ENCODE assay signal across 5 fruit fly cellular contexts in genomic region chr3L:9396704-9397103, dm6.
TF ChIP-seq lines count a peak whose summit lies in the region.

No protein-coding gene starts in this region.

- no peak for TF ChIP-seq CTCF in whole organism, embryonic (GFP tag; optimal IDR thresholded peaks at IDR 0.05; lab: Kevin White, UChicago)

TF ChIP-seq in whole organism, adult, 20 proteins besides CTCF, POLR2A, EP300 and RAD21:
- TF ChIP-seq tj (GFP tag; optimal IDR thresholded peaks at IDR 0.05; lab: Kevin White, UChicago) (peak; percentile 37), CG33017 (tag; optimal IDR thresholded peaks at IDR 0.05; lab: Kevin White, UChicago) (no peak)
TF ChIP-seq in whole organism, adult: peak in this region for 1.

TF ChIP-seq in whole organism, embryonic, 481 proteins besides CTCF, POLR2A, EP300 and RAD21:
- TF ChIP-seq vnd (GFP tag; IDR thresholded peaks at IDR 0.05; lab: Robert Waterston, UW; ENCODE audit: partially characterized antibody) (0 out of 3 replicates have a peak, but pooled peaks have one; percentile 10), CG8290 (GFP tag; optimal IDR thresholded peaks at IDR 0.05; lab: Kevin White, UChicago) (no peak), CG8290 (tag; optimal IDR thresholded peaks at IDR 0.05; lab: Kevin White, UChicago) (peak in 1 of 2 experiments; percentile 21), crol (GFP tag; IDR thresholded peaks at IDR 0.05; lab: Robert Waterston, UW) (peak; percentile 67), chinmo (GFP tag; IDR thresholded peaks at IDR 0.05; lab: Robert Waterston, UW; ENCODE audit: partially characterized antibody) (peak; percentile 75; the same call in 1 of the 4 replicates), nom (GFP tag; optimal IDR thresholded peaks at IDR 0.05; lab: Kevin White, UChicago) (no peak), pfk (GFP tag; optimal IDR thresholded peaks at IDR 0.05; lab: Kevin White, UChicago) (no peak)

TF ChIP-seq in whole organism, prepupa, 60 proteins besides CTCF, POLR2A, EP300 and RAD21:
- TF ChIP-seq CG1621 (tag; optimal IDR thresholded peaks at IDR 0.05; lab: Kevin White, UChicago) = peak; percentile 76
- no peak for TF ChIP-seq CG10631 (GFP tag; optimal IDR thresholded peaks at IDR 0.05; lab: Kevin White, UChicago)
- TF ChIP-seq CG6792 (GFP tag; optimal IDR thresholded peaks at IDR 0.05; lab: Kevin White, UChicago) = no peak
- peak; percentile 21 for TF ChIP-seq Sox14 (GFP tag; optimal IDR thresholded peaks at IDR 0.05; lab: Kevin White, UChicago)
- TF ChIP-seq ss (GFP tag; optimal IDR thresholded peaks at IDR 0.05; lab: Kevin White, UChicago) = peak in 1 of 2 experiments; percentile 19
- TF ChIP-seq pdm3 (GFP tag; optimal IDR thresholded peaks at IDR 0.05; lab: Kevin White, UChicago) = no peak
- TF ChIP-seq CG10669 (GFP tag; optimal IDR thresholded peaks at IDR 0.05; lab: Kevin White, UChicago) = no peak
- TF ChIP-seq CG8119 (GFP tag; IDR thresholded peaks at IDR 0.05; lab: Robert Waterston, UW) = no peak
- no peak for TF ChIP-seq eg (GFP tag; IDR thresholded peaks at IDR 0.05; lab: Robert Waterston, UW)
- TF ChIP-seq svp (GFP tag; lab: Kevin White, UChicago) = peak; percentile 40
- no peak for TF ChIP-seq OdsH (GFP tag; optimal IDR thresholded peaks at IDR 0.05; lab: Kevin White, UChicago)
- no peak for TF ChIP-seq CG8319 (GFP tag; optimal IDR thresholded peaks at IDR 0.05; lab: Kevin White, UChicago)
- no peak for TF ChIP-seq fkh (GFP tag; optimal IDR thresholded peaks at IDR 0.05; lab: Kevin White, UChicago)
- no peak for TF ChIP-seq esn (GFP tag; optimal IDR thresholded peaks at IDR 0.05; lab: Kevin White, UChicago)

TF ChIP-seq in whole organism, pupa, 21 proteins besides CTCF, POLR2A, EP300 and RAD21:
- TF ChIP-seq fd96Ca (GFP tag; IDR thresholded peaks at IDR 0.05; lab: Robert Waterston, UW) (no peak), CG12605 (GFP tag; IDR thresholded peaks at IDR 0.05; lab: Robert Waterston, UW) (peak; percentile 30; the same call in 1 of the 2 replicates), EcR (GFP tag; optimal IDR thresholded peaks at IDR 0.05; lab: Kevin White, UChicago) (peak; percentile 33)

TF ChIP-seq in whole organism, wandering third instar larva, 38 proteins besides CTCF, POLR2A, EP300 and RAD21:
- TF ChIP-seq fru (GFP tag; optimal IDR thresholded peaks at IDR 0.05; lab: Kevin White, UChicago) (no peak), Myc (optimal IDR thresholded peaks at IDR 0.05; lab: Kevin White, UChicago) (no peak), Vsx2 (GFP tag; optimal IDR thresholded peaks at IDR 0.05; lab: Kevin White, UChicago; ENCODE audit: partially characterized antibody) (no peak), brk (GFP tag; optimal IDR thresholded peaks at IDR 0.05; lab: Kevin White, UChicago) (no peak), Dfd (GFP tag; optimal IDR thresholded peaks at IDR 0.05; lab: Kevin White, UChicago) (peak; percentile 8), psq (GFP tag; optimal IDR thresholded peaks at IDR 0.05; lab: Kevin White, UChicago) (peak; percentile 76), Dif (GFP tag; optimal IDR thresholded peaks at IDR 0.05; lab: Kevin White, UChicago; ENCODE audit: partially characterized antibody) (no peak), Hr78 (GFP tag; optimal IDR thresholded peaks at IDR 0.05; lab: Kevin White, UChicago) (no peak), HLH106 (tag; optimal IDR thresholded peaks at IDR 0.05; lab: Kevin White, UChicago) (no peak)
